Fruit fly (Drosophila melanogaster): ENCODE data around the gene cib.
A peak's percentile ranks its signal among the peaks of the same experiment; 100 is the strongest.

dm6 chrX:4116834-4117736 lies 11.2 kb downstream of the cib start, which contains the start of the genes tyf and Tip60:
- TF ChIP-seq Lpt (GFP tag; optimal IDR thresholded peaks at IDR 0.05): no peak
- TF ChIP-seq CG11294 (GFP tag; IDR thresholded peaks at IDR 0.05): no peak
- no peak for TF ChIP-seq CG16779 (tag; optimal IDR thresholded peaks at IDR 0.05)
- no peak for TF ChIP-seq CG15336 (GFP tag; IDR thresholded peaks at IDR 0.05)
- no peak for TF ChIP-seq Sox15 (GFP tag; optimal IDR thresholded peaks at IDR 0.05)
- no peak for TF ChIP-seq CG10669 (GFP tag; optimal IDR thresholded peaks at IDR 0.05)
- TF ChIP-seq cyc (GFP tag; optimal IDR thresholded peaks at IDR 0.05): peak; percentile 44
